Fruit fly (Drosophila melanogaster) whole organism, larva: ENCODE measurements around the gene Ada3.

ENCODE experiments used
- noc ChIP-seq: fragments of 200-800 bp; sonication (Bioruptor generic); optimal IDR thresholded peaks from 3 replicates; lab custom pipeline; 2019; ENCODE audit warnings: missing biosample characterization, mild to moderate bottlenecking, missing genetic modification characterization, moderate library complexity

The Ada3 gene

DNA sequence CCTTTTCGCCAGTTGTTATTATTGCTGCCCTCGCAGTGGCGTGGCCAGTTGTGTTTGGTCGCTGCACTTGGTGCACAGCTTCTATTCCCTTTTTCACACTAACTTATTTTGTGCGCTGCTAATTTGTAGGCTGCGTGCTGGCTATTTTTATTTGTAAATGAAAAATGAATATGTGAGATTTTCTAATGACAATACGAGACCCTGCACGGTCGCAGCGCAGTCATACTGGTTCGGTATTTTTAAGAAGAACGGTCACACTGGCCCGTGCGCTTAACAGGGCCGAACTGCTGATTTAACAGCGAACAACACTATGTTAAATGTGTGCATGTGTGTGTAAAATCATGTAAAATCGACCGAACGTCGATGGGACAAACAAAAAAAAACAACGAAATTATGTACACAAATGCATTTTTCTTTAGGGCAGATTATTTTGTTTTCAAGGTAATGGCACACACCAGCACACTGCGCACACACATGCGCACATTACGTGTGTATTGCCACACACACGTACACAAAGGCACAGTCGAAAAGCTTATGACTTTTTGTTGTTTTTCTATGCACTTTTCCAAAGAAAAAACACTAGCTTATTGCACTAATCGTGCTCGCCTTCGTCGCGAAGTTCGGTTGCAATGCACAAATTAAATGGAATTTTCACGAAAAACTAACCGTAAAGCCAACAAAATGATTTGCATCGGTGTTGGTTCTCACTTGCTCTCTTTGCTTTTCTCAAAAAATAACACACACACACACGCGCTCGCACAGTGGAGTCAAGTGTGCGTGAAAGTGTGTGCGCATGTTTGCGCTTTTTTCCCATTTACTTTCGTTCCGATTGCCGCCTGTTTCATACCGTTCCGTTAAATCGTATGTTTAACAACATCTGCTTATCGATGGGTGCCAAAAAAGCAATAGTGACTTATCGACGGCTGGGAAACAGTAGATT is 51.6 kb downstream of the Ada3 start, which contains the start of gene ari-1:
Gene ari-1 (minus strand): TSS at position 875 of the 940 bp plus-strand sequence.
- TF ChIP-seq noc (tag; lab: Kevin White, UChicago): no peak
